Worm (Caenorhabditis elegans) whole organism, mixed stage, embryonic: ENCODE measurements around the gene memi-2.
A peak's percentile ranks its signal among the peaks of the same experiment; 100 is the strongest.

Experiments used
- M03D4.4 ChIP-seq: sonication (generic microtip); optimal IDR thresholded peaks from 2 replicates; lab custom pipeline; 2017; ENCODE audit warnings: mild to moderate bottlenecking, missing genetic modification characterization, missing compliant biosample characterization
- ces-1 ChIP-seq: fragments of 150-350 bp; optimal IDR thresholded peaks from 2 replicates; lab custom pipeline; 2014; ENCODE audit warnings: missing biosample characterization, missing genetic modification reagents, missing genetic modification characterization
- elt-1 ChIP-seq: sonication (generic microtip); optimal IDR thresholded peaks from 2 replicates; lab custom pipeline; 2017; ENCODE audit warnings: missing genetic modification characterization, mild to moderate bottlenecking, missing compliant biosample characterization, antibody characterized with exemption, moderate library complexity, borderline replicate concordance; ENCODE audit not compliant: insufficient read depth
- lin-13 ChIP-seq: fragments of 150-350 bp; optimal IDR thresholded peaks from 2 replicates; lab custom pipeline; 2014; ENCODE audit warnings: missing biosample characterization, missing genetic modification characterization
- lin-32 ChIP-seq: fragments of 200-800 bp; sonication (Bioruptor generic); optimal IDR thresholded peaks from 2 replicates; lab custom pipeline; 2018; ENCODE audit warnings: mild to moderate bottlenecking, missing genetic modification characterization, missing compliant biosample characterization
- lsy-2 ChIP-seq: fragments of 150-350 bp; optimal IDR thresholded peaks from 2 replicates; lab custom pipeline; 2014; ENCODE audit warnings: missing biosample characterization, missing genetic modification characterization
- mls-2 ChIP-seq: sonication (generic microtip); optimal IDR thresholded peaks from 2 replicates; lab custom pipeline; 2016; ENCODE audit warnings: mild to moderate bottlenecking, missing genetic modification characterization, moderate library complexity, missing compliant biosample characterization
- nhr-237 ChIP-seq: fragments of 150-350 bp; optimal IDR thresholded peaks from 2 replicates; lab custom pipeline; 2014; ENCODE audit warnings: missing biosample characterization, missing genetic modification characterization
- nhr-28 ChIP-seq: fragments of 150-350 bp; optimal IDR thresholded peaks from 2 replicates; lab custom pipeline; 2014; ENCODE audit warnings: missing biosample characterization, missing genetic modification characterization
- pha-4 ChIP-seq: fragments of 150-350 bp; optimal IDR thresholded peaks from 2 replicates; lab custom pipeline; 2018; ENCODE audit warnings: missing biosample characterization, missing genetic modification reagents, missing genetic modification characterization
- unc-39 ChIP-seq: fragments of 150-350 bp; optimal IDR thresholded peaks from 2 replicates; lab custom pipeline; 2014; ENCODE audit warnings: missing biosample characterization, missing genetic modification characterization
- ztf-11 ChIP-seq: fragments of 150-350 bp; optimal IDR thresholded peaks from 2 replicates; lab custom pipeline; 2014; ENCODE audit warnings: missing biosample characterization, missing genetic modification characterization

DNA sequence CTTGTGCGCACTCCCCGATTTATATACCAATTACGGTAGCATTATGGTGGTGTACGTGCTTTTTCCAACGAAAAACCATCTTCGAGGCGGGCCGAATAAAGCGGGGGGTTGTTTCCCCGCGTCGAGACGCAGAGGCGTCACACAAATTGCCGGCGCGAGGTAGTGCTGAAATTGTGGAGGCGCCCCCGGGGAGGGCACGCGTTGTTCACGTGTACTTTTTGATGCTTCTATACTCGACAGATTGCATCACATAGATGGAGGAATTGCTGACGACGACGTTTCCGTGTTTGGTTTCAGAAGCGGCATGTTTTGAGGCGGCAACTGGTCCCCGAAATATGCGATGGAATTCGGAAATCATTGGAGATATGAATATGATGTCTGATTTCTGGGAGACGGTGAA is 5.1 kb downstream of the memi-2 start:
- TF ChIP-seq nhr-28 (tag; lab: Kevin White, UChicago) (no peak), ces-1 (GFP tag; lab: Kevin White, UChicago) (peak; percentile 57), elt-1 (tag; lab: Kevin White, UChicago) (peak; percentile 60), M03D4.4 (tag; lab: Kevin White, UChicago) (no peak), pha-4 (tag; lab: Kevin White, UChicago) (no peak), lin-13 (no peak), mls-2 (tag; lab: Kevin White, UChicago) (no peak), lsy-2 (tag; lab: Kevin White, UChicago) (no peak), lin-32 (GFP tag; lab: Kevin White, UChicago) (no peak), ztf-11 (tag; lab: Kevin White, UChicago) (no peak), unc-39 (tag; lab: Kevin White, UChicago) (no peak), nhr-237 (tag; lab: Kevin White, UChicago) (peak; percentile 27)
